Comparison of ENCODE assay signal across 4 fruit fly cellular contexts in genomic region chr3L:18154140-18154539, dm6.
TF ChIP-seq lines count a peak whose summit lies in the region.

No protein-coding gene starts in this region.

- TF ChIP-seq CTCF in whole organism, embryonic (GFP tag; optimal IDR thresholded peaks at IDR 0.05; lab: Kevin White, UChicago), result peak; percentile 47

TF ChIP-seq in whole organism, adult, 20 proteins besides CTCF, POLR2A, EP300 and RAD21:
- TF ChIP-seq CG1620 (GFP tag; optimal IDR thresholded peaks at IDR 0.05; lab: Kevin White, UChicago) (no peak), CG7101 (tag; optimal IDR thresholded peaks at IDR 0.05; lab: Kevin White, UChicago) (no peak), CG14711 (tag; optimal IDR thresholded peaks at IDR 0.05; lab: Kevin White, UChicago) (peak; percentile 32)

TF ChIP-seq in whole organism, embryonic, 481 proteins besides CTCF, POLR2A, EP300 and RAD21 (continues in another document):
- TF ChIP-seq Opbp (GFP tag; IDR thresholded peaks at IDR 0.05; lab: Robert Waterston, UW; ENCODE audit: partially characterized antibody) (peak; percentile 62; the same call in 2 of the 3 replicates), Ets65A (GFP tag; lab: Kevin White, UChicago) (no peak), CG2199 (GFP tag; IDR thresholded peaks at IDR 0.05; lab: Robert Waterston, UW) (peak; percentile 95), bbx (GFP tag; IDR thresholded peaks at IDR 0.05; lab: Robert Waterston, UW; ENCODE audit: partially characterized antibody) (peak; percentile 54), vnd (GFP tag; IDR thresholded peaks at IDR 0.05; lab: Robert Waterston, UW; ENCODE audit: partially characterized antibody) (no peak), Lhr (GFP tag; optimal IDR thresholded peaks at IDR 0.05; lab: Kevin White, UChicago) (peak; percentile 32), vvl (GFP tag; IDR thresholded peaks at IDR 0.05; lab: Robert Waterston, UW) (peak; percentile 48), sna (GFP tag; IDR thresholded peaks at IDR 0.05; lab: Robert Waterston, UW; ENCODE audit: partially characterized antibody) (0 out of 2 replicates have a peak, but pooled peaks have one; percentile 30), CG9876 (GFP tag; optimal IDR thresholded peaks at IDR 0.05; lab: Kevin White, UChicago) (no peak), ato (GFP tag; IDR thresholded peaks at IDR 0.05; lab: Robert Waterston, UW; ENCODE audit: partially characterized antibody) (peak; percentile 44; the same call in 1 of the 2 replicates), zfh1 (GFP tag; IDR thresholded peaks at IDR 0.05; lab: Robert Waterston, UW) (peak; percentile 34; the same call in 1 of the 3 replicates), CG6272 (GFP tag; IDR thresholded peaks at IDR 0.05; lab: Robert Waterston, UW) (no peak), Mad (GFP tag; optimal IDR thresholded peaks at IDR 0.05; lab: Kevin White, UChicago) (no peak), da (GFP tag; optimal IDR thresholded peaks at IDR 0.05; lab: Kevin White, UChicago) (no peak), ken (GFP tag; IDR thresholded peaks at IDR 0.05; lab: Robert Waterston, UW) (0 out of 3 replicates have a peak, but pooled peaks have one; percentile 30), sens (GFP tag; lab: Kevin White, UChicago) (peak; percentile 54), CG14710 (tag; optimal IDR thresholded peaks at IDR 0.05; lab: Kevin White, UChicago) (no peak), tna (GFP tag; IDR thresholded peaks at IDR 0.05; lab: Robert Waterston, UW; ENCODE audit: partially characterized antibody) (no peak), ci (GFP tag; IDR thresholded peaks at IDR 0.05; lab: Robert Waterston, UW) (peak; percentile 68; the same call in 2 of the 3 replicates), CG42726 (GFP tag; IDR thresholded peaks at IDR 0.05; lab: Robert Waterston, UW; ENCODE audit: partially characterized antibody) (peak; percentile 31; the same call in 1 of the 2 replicates), pan (optimal IDR thresholded peaks at IDR 0.05; lab: Kevin White, UChicago) (no peak), pan (GFP tag; optimal IDR thresholded peaks at IDR 0.05 in 1 of 2, IDR thresholded peaks at IDR 0.05 in 1 of 2) (peak in 1 of 2 experiments; percentile 31), stwl (tag; optimal IDR thresholded peaks at IDR 0.05; lab: Kevin White, UChicago) (peak; percentile 97), CG8765 (GFP tag; IDR thresholded peaks at IDR 0.05; lab: Robert Waterston, UW) (no peak), Blimp-1 (GFP tag; optimal IDR thresholded peaks at IDR 0.05; lab: Kevin White, UChicago) (peak; percentile 32), ara (GFP tag; IDR thresholded peaks at IDR 0.05; lab: Robert Waterston, UW) (0 out of 2 replicates have a peak, but pooled peaks have one; percentile 15)

TF ChIP-seq in whole organism, pupa, 21 proteins besides CTCF, POLR2A, EP300 and RAD21:
- TF ChIP-seq CG4496 (GFP tag; IDR thresholded peaks at IDR 0.05; lab: Robert Waterston, UW), result peak; percentile 73
- no peak for TF ChIP-seq CG8159 (tag; optimal IDR thresholded peaks at IDR 0.05; lab: Kevin White, UChicago)
- no peak for TF ChIP-seq CG13204 (GFP tag; optimal IDR thresholded peaks at IDR 0.05; lab: Kevin White, UChicago)
- no peak for TF ChIP-seq Pif1B (GFP tag; optimal IDR thresholded peaks at IDR 0.05; lab: Kevin White, UChicago)
- TF ChIP-seq Ets98B (GFP tag; IDR thresholded peaks at IDR 0.05; lab: Robert Waterston, UW), result 0 out of 2 replicates have a peak, but pooled peaks have one; percentile 28
- TF ChIP-seq CG9948 (tag; optimal IDR thresholded peaks at IDR 0.05; lab: Kevin White, UChicago), result no peak
- 0 out of 3 replicates have a peak, but pooled peaks have one; percentile 35 for TF ChIP-seq fd96Ca (GFP tag; IDR thresholded peaks at IDR 0.05; lab: Robert Waterston, UW)

TF ChIP-seq in whole organism, wandering third instar larva, 38 proteins besides CTCF, POLR2A, EP300 and RAD21:
- TF ChIP-seq N (GFP tag; optimal IDR thresholded peaks at IDR 0.05; lab: Kevin White, UChicago) (no peak), GATAd (GFP tag; optimal IDR thresholded peaks at IDR 0.05; lab: Kevin White, UChicago) (no peak), Rel (GFP tag; optimal IDR thresholded peaks at IDR 0.05; lab: Kevin White, UChicago) (no peak), Rel (tag; optimal IDR thresholded peaks at IDR 0.05; lab: Kevin White, UChicago) (peak; percentile 97), Hr83 (GFP tag; optimal IDR thresholded peaks at IDR 0.05; lab: Kevin White, UChicago; ENCODE audit: poor library complexity, severe bottlenecking) (no peak)
